Worm (Caenorhabditis elegans): ENCODE measurements around the gene prx-3.

- TF ChIP-seq ceh-82 (tag; optimal IDR thresholded peaks at IDR 0.05) (no peak), unc-62 (GFP tag; optimal IDR thresholded peaks at IDR 0.05) (no peak), ceh-28 (tag; optimal IDR thresholded peaks at IDR 0.05) (no peak), nfya-1 (tag; optimal IDR thresholded peaks at IDR 0.05; ENCODE audit: insufficient read depth) (no peak), jun-1 (tag; optimal IDR thresholded peaks at IDR 0.05) (no peak), fos-1 (tag; optimal IDR thresholded peaks at IDR 0.05) (no peak), nhr-25 (tag; optimal IDR thresholded peaks at IDR 0.05) (no peak), nhr-23 (tag; optimal IDR thresholded peaks at IDR 0.05) (no peak), aly-2 (tag; optimal IDR thresholded peaks at IDR 0.05) (no peak), lin-15B (tag; optimal IDR thresholded peaks at IDR 0.05) (no peak), sea-2 (GFP tag; optimal IDR thresholded peaks at IDR 0.05) (no peak), elt-3 (tag; optimal IDR thresholded peaks at IDR 0.05) (no peak)
Measured at ce11 chrX:6150949-6151519, 38.3 kb upstream of the prx-3 start.
